Worm (Caenorhabditis elegans) whole organism, young adult: Measurements from ENCODE around the gene dpf-7.

Experiments used
- B0035.1 ChIP-seq: sonication (generic microtip); optimal IDR thresholded peaks from 2 replicates; lab custom pipeline; 2016; ENCODE audit warnings: missing genetic modification characterization, mild to moderate bottlenecking, missing compliant biosample characterization, missing genotype, missing genetic modification reagents
- C17E4.6 ChIP-seq: fragments of 200-800 bp; sonication (Bioruptor generic); IDR thresholded peaks from 2 replicates; pipeline ENCODE4 v1.3.6; 2022; ENCODE audit warnings: missing genetic modification reagents, missing genetic modification characterization, missing compliant biosample characterization
- F39B2.1 ChIP-seq: fragments of 200-800 bp; sonication (Bioruptor generic); IDR thresholded peaks from 2 replicates; pipeline ENCODE4 v1.3.6; 2022; ENCODE audit warnings: missing genetic modification reagents, missing genetic modification characterization, missing compliant biosample characterization
- F49E8.2 ChIP-seq: sonication (generic microtip); optimal IDR thresholded peaks from 3 replicates; lab custom pipeline; 2017; ENCODE audit warnings: missing genetic modification characterization, mild to moderate bottlenecking, missing compliant biosample characterization, antibody characterized with exemption, moderate library complexity; ENCODE audit not compliant: insufficient read depth
- F52B5.7 ChIP-seq: sonication (generic microtip); optimal IDR thresholded peaks from 2 replicates; lab custom pipeline; 2016; ENCODE audit warnings: mild to moderate bottlenecking, missing genetic modification characterization, missing compliant biosample characterization
- F57A8.1 ChIP-seq: fragments of 200-800 bp; sonication (Bioruptor generic); optimal IDR thresholded peaks from 2 replicates; lab custom pipeline; 2018; ENCODE audit warnings: mild to moderate bottlenecking, missing genetic modification characterization, moderate library complexity, missing compliant biosample characterization
- K12H6.12 ChIP-seq: fragments of 200-800 bp; sonication (Bioruptor generic); optimal IDR thresholded peaks from 2 replicates; lab custom pipeline; 2018; ENCODE audit warnings: mild to moderate bottlenecking, missing genetic modification characterization, missing compliant biosample characterization
- T07F8.4 ChIP-seq: sonication (generic microtip); optimal IDR thresholded peaks from 2 replicates; lab custom pipeline; 2016; ENCODE audit warnings: mild to moderate bottlenecking, missing genetic modification characterization, moderate library complexity, missing compliant biosample characterization
- Y79H2A.3 ChIP-seq: fragments of 200-800 bp; sonication (Bioruptor generic); conservative IDR thresholded peaks from 2 replicates; pipeline ENCODE4 v1.3.6; 2022; ENCODE audit warnings: missing genetic modification reagents, missing genetic modification characterization, missing compliant biosample characterization
- Y95B8A.8 ChIP-seq: fragments of 200-800 bp; sonication (Bioruptor generic); IDR thresholded peaks from 2 replicates; pipeline ENCODE4 v1.3.6; 2022; ENCODE audit warnings: missing genetic modification reagents, missing genetic modification characterization, missing compliant biosample characterization
- akir-1 ChIP-seq: fragments of 200-800 bp; sonication (Bioruptor generic); optimal IDR thresholded peaks from 2 replicates; lab custom pipeline; 2018; ENCODE audit warnings: mild to moderate bottlenecking, missing genetic modification characterization, moderate library complexity, missing compliant biosample characterization
- ama-1 ChIP-seq, 3 experiments: fragments of 150-350 bp in 1 of 3; sonication (generic microtip) in 2 of 3; optimal IDR thresholded peaks; 2 replicates each; lab custom pipeline; 2014 to 2018; ENCODE audit warnings: missing biosample characterization in 2 of 3, missing genetic modification characterization in 2 of 3, missing genetic modification reagents in 2 of 3
- aptf-2 ChIP-seq: fragments of 200-800 bp; sonication (Bioruptor generic); conservative IDR thresholded peaks from 2 replicates; pipeline ENCODE4 v1.3.6; 2022; ENCODE audit warnings: missing genetic modification reagents, missing genetic modification characterization, missing compliant biosample characterization
- atf-7 ChIP-seq: sonication (generic microtip); optimal IDR thresholded peaks from 2 replicates; lab custom pipeline; 2017; ENCODE audit warnings: mild to moderate bottlenecking, missing genetic modification characterization, missing compliant biosample characterization
- athp-1 ChIP-seq: sonication (generic microtip); optimal IDR thresholded peaks from 2 replicates; lab custom pipeline; 2017; ENCODE audit warnings: mild to moderate bottlenecking, missing genetic modification characterization, missing compliant biosample characterization
- bed-2 ChIP-seq: fragments of 200-800 bp; sonication (Bioruptor generic); IDR thresholded peaks from 2 replicates; pipeline ENCODE4 v1.3.6; 2022; ENCODE audit warnings: missing genetic modification reagents, missing genetic modification characterization, missing compliant biosample characterization
- ccch-3 ChIP-seq: fragments of 200-800 bp; sonication (Bioruptor generic); optimal IDR thresholded peaks from 2 replicates; lab custom pipeline; 2018; ENCODE audit warnings: mild to moderate bottlenecking, missing genetic modification characterization, missing compliant biosample characterization
- ceh-27 ChIP-seq: fragments of 200-800 bp; sonication (Bioruptor generic); optimal IDR thresholded peaks from 2 replicates; lab custom pipeline; 2018; ENCODE audit warnings: mild to moderate bottlenecking, missing genetic modification characterization, moderate library complexity, missing compliant biosample characterization
- ceh-79 ChIP-seq: sonication (generic microtip); optimal IDR thresholded peaks from 2 replicates; lab custom pipeline; 2017; ENCODE audit warnings: mild to moderate bottlenecking, missing genetic modification characterization, missing compliant biosample characterization
- ceh-91 ChIP-seq: fragments of 200-800 bp; sonication (Bioruptor generic); IDR thresholded peaks from 2 replicates; pipeline ENCODE4 v1.3.6; 2022; ENCODE audit warnings: missing genetic modification reagents, missing genetic modification characterization, missing compliant biosample characterization
- chd-7 ChIP-seq: sonication (generic microtip); optimal IDR thresholded peaks from 2 replicates; lab custom pipeline; 2016; ENCODE audit warnings: mild to moderate bottlenecking, missing genetic modification characterization, moderate library complexity, missing compliant biosample characterization
- dpl-1 ChIP-seq: fragments of 150-350 bp; optimal IDR thresholded peaks from 2 replicates; lab custom pipeline; 2014; ENCODE audit warnings: missing biosample characterization, missing genetic modification reagents, missing genetic modification characterization
- egl-44 ChIP-seq: fragments of 200-800 bp; sonication (Bioruptor generic); IDR thresholded peaks from 2 replicates; pipeline ENCODE4 v1.3.6; 2022; ENCODE audit warnings: missing genetic modification reagents, missing genetic modification characterization, missing compliant biosample characterization
- ets-4 ChIP-seq: fragments of 200-800 bp; sonication (Bioruptor generic); optimal IDR thresholded peaks from 2 replicates; lab custom pipeline; 2018; ENCODE audit warnings: mild to moderate bottlenecking, missing genetic modification characterization, missing compliant biosample characterization
- him-1 ChIP-seq: sonication (generic microtip); optimal IDR thresholded peaks from 2 replicates; lab custom pipeline; 2016; ENCODE audit warnings: missing genotype, missing genetic modification reagents, missing genetic modification characterization, missing compliant biosample characterization
- hlh-12 ChIP-seq: sonication (generic microtip); optimal IDR thresholded peaks from 2 replicates; lab custom pipeline; 2016; ENCODE audit warnings: missing genetic modification characterization, missing compliant biosample characterization
- hlh-26 ChIP-seq: fragments of 200-800 bp; sonication (Bioruptor generic); conservative IDR thresholded peaks from 2 replicates; pipeline ENCODE4 v1.3.6; 2022; ENCODE audit warnings: missing genetic modification reagents, missing genetic modification characterization, missing compliant biosample characterization
- hmg-1.2 ChIP-seq: fragments of 200-800 bp; sonication (Bioruptor generic); IDR thresholded peaks from 2 replicates; pipeline ENCODE4 v1.3.6; 2022; ENCODE audit warnings: missing genetic modification reagents, missing genetic modification characterization, missing compliant biosample characterization
- hmg-20 ChIP-seq: fragments of 200-800 bp; sonication (Bioruptor generic); IDR thresholded peaks from 2 replicates; pipeline ENCODE4 v1.3.6; 2022; ENCODE audit warnings: missing genetic modification reagents, missing genetic modification characterization, missing compliant biosample characterization
- hrde-1 ChIP-seq: sonication (generic microtip); optimal IDR thresholded peaks from 2 replicates; lab custom pipeline; 2016; ENCODE audit warnings: missing genetic modification characterization, mild to moderate bottlenecking, missing compliant biosample characterization, moderate library complexity, missing genotype, missing genetic modification reagents, borderline replicate concordance
- lag-1 ChIP-seq: fragments of 200-800 bp; sonication (Bioruptor generic); IDR thresholded peaks from 2 replicates; pipeline ENCODE4 v1.3.6; 2022; ENCODE audit warnings: missing genetic modification reagents, missing genetic modification characterization, missing compliant biosample characterization
- let-526 ChIP-seq: fragments of 200-800 bp; sonication (Bioruptor generic); IDR thresholded peaks from 2 replicates; pipeline ENCODE4 v1.3.6; 2022; ENCODE audit warnings: missing genetic modification reagents, missing genetic modification characterization, missing compliant biosample characterization
- madf-10 ChIP-seq: sonication (generic microtip); optimal IDR thresholded peaks from 2 replicates; lab custom pipeline; 2016; ENCODE audit warnings: mild to moderate bottlenecking, missing genetic modification characterization, missing compliant biosample characterization
- madf-3 ChIP-seq: fragments of 200-800 bp; sonication (Bioruptor generic); IDR thresholded peaks from 2 replicates; pipeline ENCODE4 v1.3.6; 2022; ENCODE audit warnings: missing genetic modification reagents, missing genetic modification characterization, missing compliant biosample characterization
- madf-6 ChIP-seq: fragments of 200-800 bp; sonication (Bioruptor generic); IDR thresholded peaks from 2 replicates; pipeline ENCODE4 v1.3.6; 2022; ENCODE audit warnings: missing genetic modification reagents, missing genetic modification characterization, missing compliant biosample characterization
- madf-8 ChIP-seq: fragments of 200-800 bp; sonication (Bioruptor generic); conservative IDR thresholded peaks from 2 replicates; pipeline ENCODE4 v1.3.6; 2022; ENCODE audit warnings: missing genetic modification reagents, missing genetic modification characterization, missing compliant biosample characterization
- mcd-1 ChIP-seq: fragments of 200-800 bp; sonication (Bioruptor generic); IDR thresholded peaks from 2 replicates; pipeline ENCODE4 v1.3.6; 2022; ENCODE audit warnings: missing genetic modification reagents, missing genetic modification characterization, missing compliant biosample characterization
- mxl-1 ChIP-seq: sonication (generic microtip); optimal IDR thresholded peaks from 2 replicates; lab custom pipeline; 2016; ENCODE audit warnings: missing genetic modification characterization, missing compliant biosample characterization
- nhr-179 ChIP-seq: sonication (generic microtip); optimal IDR thresholded peaks from 2 replicates; lab custom pipeline; 2016; ENCODE audit warnings: mild to moderate bottlenecking, missing genetic modification characterization, missing compliant biosample characterization
- nhr-27 ChIP-seq: fragments of 200-800 bp; sonication (Bioruptor generic); optimal IDR thresholded peaks from 2 replicates; lab custom pipeline; 2018; ENCODE audit warnings: mild to moderate bottlenecking, missing genetic modification characterization, moderate library complexity, missing compliant biosample characterization
- nhr-90 ChIP-seq: sonication (generic microtip); optimal IDR thresholded peaks from 2 replicates; lab custom pipeline; 2016; ENCODE audit warnings: missing genotype, mild to moderate bottlenecking, missing genetic modification characterization, missing compliant biosample characterization
- rcor-1 ChIP-seq: fragments of 200-800 bp; sonication (Bioruptor generic); IDR thresholded peaks from 2 replicates; pipeline ENCODE4 v1.3.6; 2022; ENCODE audit warnings: missing genetic modification reagents, missing genetic modification characterization, missing compliant biosample characterization
- rec-8 ChIP-seq, 2 experiments: sonication (generic microtip); optimal IDR thresholded peaks; 2 replicates each; lab custom pipeline; 2016; ENCODE audit warnings: mild to moderate bottlenecking in 2 of 2, missing genetic modification characterization in 2 of 2, missing genetic modification reagents in 2 of 2, missing genotype in 2 of 2, missing biosample characterization in 1 of 2, missing compliant biosample characterization in 1 of 2, moderate library complexity in 1 of 2
- repo-1 ChIP-seq: sonication (generic microtip); optimal IDR thresholded peaks from 2 replicates; lab custom pipeline; 2017; ENCODE audit warnings: mild to moderate bottlenecking, missing genetic modification characterization, missing compliant biosample characterization
- tbx-9 ChIP-seq: sonication (generic microtip); optimal IDR thresholded peaks from 2 replicates; lab custom pipeline; 2016; ENCODE audit warnings: borderline replicate concordance, missing genetic modification characterization, inconsistent platforms, missing compliant biosample characterization
- unc-62 ChIP-seq: fragments of 150-350 bp; optimal IDR thresholded peaks from 2 replicates; lab custom pipeline; 2014; ENCODE audit warnings: missing biosample characterization, missing genetic modification reagents, missing genetic modification characterization
- zfh-2 ChIP-seq: fragments of 200-800 bp; sonication (Bioruptor generic); conservative IDR thresholded peaks from 2 replicates; pipeline ENCODE4 v1.3.6; 2022; ENCODE audit warnings: missing genetic modification reagents, missing genetic modification characterization, missing compliant biosample characterization
- ztf-18 ChIP-seq: sonication (generic microtip); optimal IDR thresholded peaks from 2 replicates; lab custom pipeline; 2016; ENCODE audit warnings: missing genotype, mild to moderate bottlenecking, missing genetic modification characterization, missing compliant biosample characterization
- ztf-6 ChIP-seq: fragments of 200-800 bp; sonication (Bioruptor generic); IDR thresholded peaks from 2 replicates; pipeline ENCODE4 v1.3.6; 2022; ENCODE audit warnings: missing genetic modification reagents, missing genetic modification characterization, missing compliant biosample characterization

Gene dpf-7

ce11 chrIV:4811863-4812262, 9.5 kb upstream of the dpf-7 start, which contains the start of gene srw-95:
srw-95 (plus strand) TSS chrIV:4812075.
- TF ChIP-seq ceh-27: no peak
- no peak for TF ChIP-seq mxl-1 (tag; lab: Kevin White, UChicago)
- no peak for TF ChIP-seq egl-44 (GFP tag; lab: Robert Waterston, UW)
- no peak for TF ChIP-seq lag-1 (GFP tag; lab: Robert Waterston, UW)
- TF ChIP-seq Y79H2A.3 (GFP tag; lab: Robert Waterston, UW): no peak
- no peak for TF ChIP-seq unc-62
- TF ChIP-seq K12H6.12: no peak
- no peak for TF ChIP-seq ama-1 (optimal IDR thresholded peaks at IDR 0.05; lab: Kevin White, UChicago)
- no peak for TF ChIP-seq ama-1 (GFP tag; optimal IDR thresholded peaks at IDR 0.05; lab: Kevin White, UChicago)
- no peak for TF ChIP-seq hlh-12 (tag; lab: Kevin White, UChicago)
- no peak for TF ChIP-seq madf-10 (tag; lab: Kevin White, UChicago)
- no peak for TF ChIP-seq ceh-91 (GFP tag; lab: Robert Waterston, UW)
- 0 out of 2 replicates have a peak, but pooled peaks have one; percentile 71 for TF ChIP-seq madf-3 (GFP tag; lab: Robert Waterston, UW)
- TF ChIP-seq B0035.1: no peak
- no peak for TF ChIP-seq hlh-26
- TF ChIP-seq F52B5.7 (tag; lab: Kevin White, UChicago): no peak
- TF ChIP-seq let-526 (GFP tag; lab: Robert Waterston, UW): no peak
- TF ChIP-seq rcor-1 (GFP tag; lab: Robert Waterston, UW): peak; percentile 50; the same call in 1 of the 2 replicates
- no peak for TF ChIP-seq tbx-9
- TF ChIP-seq ets-4 (GFP tag; lab: Kevin White, UChicago): no peak
- TF ChIP-seq F39B2.1 (GFP tag; lab: Robert Waterston, UW): no peak
- TF ChIP-seq repo-1 (tag; lab: Kevin White, UChicago): no peak
- no peak for TF ChIP-seq nhr-27 (tag; lab: Kevin White, UChicago)
- TF ChIP-seq ccch-3 (GFP tag; lab: Kevin White, UChicago): no peak
- peak; percentile 45; the same call in 1 of the 2 replicates for TF ChIP-seq madf-6 (GFP tag; lab: Robert Waterston, UW)
- TF ChIP-seq athp-1 (tag; lab: Kevin White, UChicago): no peak
- TF ChIP-seq C17E4.6 (GFP tag; lab: Robert Waterston, UW): no peak
- TF ChIP-seq madf-8 (GFP tag; lab: Robert Waterston, UW): no peak
- TF ChIP-seq mcd-1: peak; percentile 28; the same call in 1 of the 2 replicates
- TF ChIP-seq akir-1 (GFP tag; lab: Kevin White, UChicago): no peak
- no peak for TF ChIP-seq Y95B8A.8 (GFP tag; lab: Robert Waterston, UW)
- TF ChIP-seq T07F8.4: no peak
- TF ChIP-seq nhr-179 (tag; lab: Kevin White, UChicago): no peak
- no peak for TF ChIP-seq chd-7 (tag; lab: Kevin White, UChicago)
- no peak for TF ChIP-seq zfh-2 (GFP tag; lab: Robert Waterston, UW)
- no peak for TF ChIP-seq bed-2 (GFP tag; lab: Robert Waterston, UW)
- peak; percentile 59 for TF ChIP-seq F49E8.2 (tag; lab: Kevin White, UChicago)
- no peak for TF ChIP-seq ztf-18 (tag; lab: Kevin White, UChicago)
- TF ChIP-seq aptf-2: no peak
- no peak for TF ChIP-seq F57A8.1
- 0 out of 2 replicates have a peak, but pooled peaks have one; percentile 10 for TF ChIP-seq hmg-1.2 (GFP tag; lab: Robert Waterston, UW)
- TF ChIP-seq nhr-90 (tag; lab: Kevin White, UChicago): no peak
- no peak for TF ChIP-seq hmg-20 (GFP tag; lab: Robert Waterston, UW)
- peak; percentile 53 for TF ChIP-seq hrde-1 (tag; lab: Kevin White, UChicago)
- no peak for TF ChIP-seq him-1
- no peak for TF ChIP-seq rec-8 (tag; optimal IDR thresholded peaks at IDR 0.05; lab: Kevin White, UChicago)
- TF ChIP-seq atf-7 (tag; lab: Kevin White, UChicago): peak; percentile 9
- TF ChIP-seq dpl-1 (GFP tag; lab: Kevin White, UChicago): no peak
- no peak for TF ChIP-seq ceh-79 (tag; lab: Kevin White, UChicago)
- TF ChIP-seq ztf-6 (GFP tag; lab: Robert Waterston, UW): no peak
